Fruit fly (Drosophila melanogaster): ENCODE data around the gene CG5421.
A peak's percentile ranks its signal among the peaks of the same experiment; 100 is the strongest.

CG5421 gene

DNA sequence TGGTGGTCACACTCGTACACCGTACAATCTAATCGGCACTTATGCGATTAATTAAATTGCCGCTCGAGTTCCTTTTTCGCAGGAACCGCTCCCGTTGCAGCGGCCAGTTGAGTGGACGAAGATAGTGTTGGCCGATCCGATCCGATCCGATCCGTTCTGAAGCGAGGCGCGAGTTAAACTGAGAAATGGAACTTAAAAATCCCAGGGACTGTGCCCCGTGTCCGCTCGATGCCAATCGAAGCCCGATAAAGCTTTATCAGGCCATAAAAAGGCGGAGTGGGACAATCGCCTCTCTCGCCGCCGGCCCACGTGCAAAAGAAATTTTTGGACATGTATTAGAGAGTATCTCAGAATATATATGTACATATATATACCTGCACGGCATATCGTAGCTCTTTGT is 2.2 kb downstream of the CG5421 start, which contains the start of gene Oatp33Ea (continued):
- TF ChIP-seq Med (GFP tag) (peak; percentile 70), CG4404 (GFP tag; IDR thresholded peaks at IDR 0.05) (no peak), CG8281 (tag; optimal IDR thresholded peaks at IDR 0.05) (no peak), CG14050 (GFP tag; IDR thresholded peaks at IDR 0.05) (no peak), peb (GFP tag; IDR thresholded peaks at IDR 0.05) (no peak), CG10543 (GFP tag; optimal IDR thresholded peaks at IDR 0.05) (peak; percentile 59), CG12769 (tag; optimal IDR thresholded peaks at IDR 0.05) (peak; percentile 58), Nf-YC (tag; optimal IDR thresholded peaks at IDR 0.05) (peak; percentile 9), pan (optimal IDR thresholded peaks at IDR 0.05) (no peak), pan (GFP tag; optimal IDR thresholded peaks at IDR 0.05 in 1 of 2, IDR thresholded peaks at IDR 0.05 in 1 of 2) (no peak), gt (GFP tag; IDR thresholded peaks at IDR 0.05) (no peak), CG10274 (GFP tag; optimal IDR thresholded peaks at IDR 0.05) (no peak), CG1233 (GFP tag; optimal IDR thresholded peaks at IDR 0.05) (no peak), D (optimal IDR thresholded peaks at IDR 0.05) (no peak), D (GFP tag; optimal IDR thresholded peaks at IDR 0.05) (no peak), CG18599 (GFP tag; optimal IDR thresholded peaks at IDR 0.05) (peak; percentile 33), CG8944 (GFP tag; optimal IDR thresholded peaks at IDR 0.05) (no peak), Drgx (GFP tag; IDR thresholded peaks at IDR 0.05) (no peak), CG11085 (GFP tag; IDR thresholded peaks at IDR 0.05) (no peak), Fer3 (tag; optimal IDR thresholded peaks at IDR 0.05) (no peak), CG9437 (GFP tag; optimal IDR thresholded peaks at IDR 0.05) (no peak), corto (GFP tag; optimal IDR thresholded peaks at IDR 0.05) (no peak), CG17568 (GFP tag; optimal IDR thresholded peaks at IDR 0.05) (no peak), CG14965 (GFP tag; optimal IDR thresholded peaks at IDR 0.05; ENCODE audit: borderline replicate concordance) (no peak), CG6175 (GFP tag; IDR thresholded peaks at IDR 0.05) (peak; percentile 50; the same call in 1 of the 3 replicates), CG31365 (tag; optimal IDR thresholded peaks at IDR 0.05) (no peak), Tbp (GFP tag; optimal IDR thresholded peaks at IDR 0.05) (no peak), Sry-δ (GFP tag; optimal IDR thresholded peaks at IDR 0.05) (no peak), Max (GFP tag; optimal IDR thresholded peaks at IDR 0.05) (no peak), lab (GFP tag; optimal IDR thresholded peaks at IDR 0.05) (peak; percentile 43), CG11695 (GFP tag; IDR thresholded peaks at IDR 0.05) (no peak), grn (GFP tag; optimal IDR thresholded peaks at IDR 0.05) (peak; percentile 95), CHES-1-like (GFP tag; optimal IDR thresholded peaks at IDR 0.05) (no peak), zfh1 (GFP tag; IDR thresholded peaks at IDR 0.05) (no peak), YL-1 (GFP tag; optimal IDR thresholded peaks at IDR 0.05) (no peak), Jarid2 (GFP tag; optimal IDR thresholded peaks at IDR 0.05) (peak; percentile 12), GATAe (GFP tag; conservative IDR thresholded peaks at IDR 0.05) (peak; percentile 81), mirr (GFP tag; optimal IDR thresholded peaks at IDR 0.05) (peak; percentile 80), cwo (GFP tag; optimal IDR thresholded peaks at IDR 0.05) (peak; percentile 75), chinmo (GFP tag; IDR thresholded peaks at IDR 0.05; ENCODE audit: partially characterized antibody) (0 out of 4 replicates have a peak, but pooled peaks have one; percentile 34), Hey (tag; optimal IDR thresholded peaks at IDR 0.05) (peak; percentile 55)

Data from whole organism, embryonic.